Fruit fly (Drosophila melanogaster): Measurements from ENCODE around the gene CG12523.

CG12523 gene

dm6 chr3L:10781323-10781722 lies 19.7 kb upstream of the CG12523 start:
- no peak for TF ChIP-seq br (GFP tag; optimal IDR thresholded peaks at IDR 0.05)
- no peak for TF ChIP-seq usp (GFP tag; optimal IDR thresholded peaks at IDR 0.05)
- no peak for TF ChIP-seq Dif (GFP tag; optimal IDR thresholded peaks at IDR 0.05; ENCODE audit: partially characterized antibody)
- TF ChIP-seq CG32264 (GFP tag; optimal IDR thresholded peaks at IDR 0.05) = no peak
- TF ChIP-seq h (GFP tag; optimal IDR thresholded peaks at IDR 0.05) = no peak
- TF ChIP-seq foxo (GFP tag; optimal IDR thresholded peaks at IDR 0.05) = no peak
- TF ChIP-seq Rel (GFP tag; optimal IDR thresholded peaks at IDR 0.05) = no peak
- TF ChIP-seq Rel (tag; optimal IDR thresholded peaks at IDR 0.05) = no peak
- no peak for TF ChIP-seq dmrt93B (GFP tag; optimal IDR thresholded peaks at IDR 0.05)
- no peak for TF ChIP-seq N (GFP tag; optimal IDR thresholded peaks at IDR 0.05)
- no peak for TF ChIP-seq Hnf4 (GFP tag; optimal IDR thresholded peaks at IDR 0.05)
- TF ChIP-seq dsf (GFP tag; optimal IDR thresholded peaks at IDR 0.05; ENCODE audit: borderline replicate concordance) = no peak
- TF ChIP-seq pan (optimal IDR thresholded peaks at IDR 0.05) = no peak
- no peak for TF ChIP-seq Hr83 (GFP tag; optimal IDR thresholded peaks at IDR 0.05; ENCODE audit: poor library complexity, severe bottlenecking)
- no peak for TF ChIP-seq dl (GFP tag; optimal IDR thresholded peaks at IDR 0.05; ENCODE audit: insufficient read depth in 1 of 2, partially characterized antibody in 2 of 2)
- no peak for TF ChIP-seq Hr78 (GFP tag; optimal IDR thresholded peaks at IDR 0.05)
- no peak for TF ChIP-seq tai (GFP tag; optimal IDR thresholded peaks at IDR 0.05)
- no peak for TF ChIP-seq brk (GFP tag; optimal IDR thresholded peaks at IDR 0.05)

- peak; percentile 20 for TF ChIP-seq sv (GFP tag; optimal IDR thresholded peaks at IDR 0.05)
- TF ChIP-seq fru (GFP tag; optimal IDR thresholded peaks at IDR 0.05) = peak; percentile 4
- no peak for TF ChIP-seq OdsH (GFP tag; optimal IDR thresholded peaks at IDR 0.05)
Measured at dm6 chr3L:10783015-10783675, 17.8 kb upstream of the CG12523 start.

- peak; percentile 48 for TF ChIP-seq fru (GFP tag; optimal IDR thresholded peaks at IDR 0.05)
- no peak for TF ChIP-seq Dfd (GFP tag; optimal IDR thresholded peaks at IDR 0.05)
- TF ChIP-seq CG32264 (GFP tag; optimal IDR thresholded peaks at IDR 0.05) = no peak
- no peak for TF ChIP-seq dl (GFP tag; optimal IDR thresholded peaks at IDR 0.05; ENCODE audit: insufficient read depth in 1 of 2, partially characterized antibody in 2 of 2)
- TF ChIP-seq Hr78 (GFP tag; optimal IDR thresholded peaks at IDR 0.05) = no peak
- TF ChIP-seq Hnf4 (GFP tag; optimal IDR thresholded peaks at IDR 0.05) = peak; percentile 5
- TF ChIP-seq psq (GFP tag; optimal IDR thresholded peaks at IDR 0.05) = peak; percentile 63
- TF ChIP-seq Sp1 (GFP tag; optimal IDR thresholded peaks at IDR 0.05) = peak; percentile 75
- no peak for TF ChIP-seq Abd-B (GFP tag; optimal IDR thresholded peaks at IDR 0.05)
- TF ChIP-seq Mio (GFP tag; optimal IDR thresholded peaks at IDR 0.05) = no peak
- no peak for TF ChIP-seq jim (GFP tag; optimal IDR thresholded peaks at IDR 0.05)
- no peak for TF ChIP-seq Dif (GFP tag; optimal IDR thresholded peaks at IDR 0.05; ENCODE audit: partially characterized antibody)
- peak; percentile 55 for TF ChIP-seq rgr (GFP tag; optimal IDR thresholded peaks at IDR 0.05)
- TF ChIP-seq ey (GFP tag; optimal IDR thresholded peaks at IDR 0.05) = no peak
- peak; percentile 40 for TF ChIP-seq OdsH (GFP tag; optimal IDR thresholded peaks at IDR 0.05)
- peak; percentile 51 for TF ChIP-seq dmrt93B (GFP tag; optimal IDR thresholded peaks at IDR 0.05)
- TF ChIP-seq dsf (GFP tag; optimal IDR thresholded peaks at IDR 0.05; ENCODE audit: borderline replicate concordance) = no peak
- peak in 1 of 2 experiments; percentile 62 for TF ChIP-seq foxo (GFP tag; optimal IDR thresholded peaks at IDR 0.05)
- peak; percentile 6 for TF ChIP-seq h (GFP tag; optimal IDR thresholded peaks at IDR 0.05)
- TF ChIP-seq HLH106 (tag; optimal IDR thresholded peaks at IDR 0.05) = peak; percentile 43
- TF ChIP-seq CG9705 (GFP tag; optimal IDR thresholded peaks at IDR 0.05) = no peak
- TF ChIP-seq Jra (GFP tag; optimal IDR thresholded peaks at IDR 0.05) = no peak
- TF ChIP-seq CrebA (GFP tag; optimal IDR thresholded peaks at IDR 0.05; ENCODE audit: borderline replicate concordance) = no peak
- no peak for TF ChIP-seq Vsx2 (GFP tag; optimal IDR thresholded peaks at IDR 0.05; ENCODE audit: partially characterized antibody)
- no peak for TF ChIP-seq sage (GFP tag; optimal IDR thresholded peaks at IDR 0.05)
Measured at dm6 chr3L:10784566-10785003, 16.4 kb upstream of the CG12523 start.

Data from whole organism, wandering third instar larva.